Fruit fly (Drosophila melanogaster) whole organism, embryonic: ENCODE results near the gene CG2224.

Experiments
- Atf3 ChIP-seq: fragments of 200-800 bp; sonication (Bioruptor generic); optimal IDR thresholded peaks from 3 replicates; lab custom pipeline; 2016; ENCODE audit warnings: missing biosample characterization, missing genetic modification characterization
- Bteb2 ChIP-seq: fragments of 200-800 bp; sonication (Bioruptor generic); optimal IDR thresholded peaks from 2 replicates; lab custom pipeline; 2016; ENCODE audit warnings: missing biosample characterization, missing genetic modification characterization
- CG10147 ChIP-seq: fragments of 200-800 bp; sonication (Bioruptor generic); optimal IDR thresholded peaks from 2 replicates; lab custom pipeline; 2019; ENCODE audit warnings: missing biosample characterization, mild to moderate bottlenecking, missing genetic modification characterization, moderate library complexity
- CG15514 ChIP-seq: fragments of 200-800 bp; sonication (Bioruptor generic); optimal IDR thresholded peaks from 3 replicates; lab custom pipeline; 2017; ENCODE audit warnings: missing biosample characterization, missing genetic modification characterization, mild to moderate bottlenecking, moderate library complexity, missing genetic modification reagents
- CG17568 ChIP-seq: fragments of 200-800 bp; sonication (Bioruptor generic); optimal IDR thresholded peaks from 2 replicates; lab custom pipeline; 2018; ENCODE audit warnings: missing biosample characterization, mild to moderate bottlenecking, missing genetic modification characterization, moderate library complexity
- CG2889 ChIP-seq: fragments of 200-800 bp; sonication (Bioruptor generic); IDR thresholded peaks from 3 replicates; pipeline ENCODE4 v1.3.6; 2022; ENCODE audit warnings: missing biosample characterization, missing genetic modification characterization
- CG6175 ChIP-seq: fragments of 200-800 bp; sonication (Bioruptor generic); IDR thresholded peaks from 3 replicates; pipeline ENCODE4 v1.3.6; 2022; ENCODE audit warnings: missing biosample characterization, missing genetic modification characterization
- CG6683 ChIP-seq: fragments of 200-800 bp; sonication (Bioruptor generic); optimal IDR thresholded peaks from 2 replicates; lab custom pipeline; 2017; ENCODE audit warnings: missing biosample characterization, mild to moderate bottlenecking, missing genetic modification characterization, missing genetic modification reagents
- CG6813 ChIP-seq: fragments of 200-800 bp; sonication (Bioruptor generic); optimal IDR thresholded peaks from 2 replicates; lab custom pipeline; 2017; ENCODE audit warnings: missing biosample characterization, missing genetic modification characterization, mild to moderate bottlenecking, moderate library complexity, missing genetic modification reagents
- CG7987 ChIP-seq: fragments of 200-800 bp; sonication (Bioruptor generic); optimal IDR thresholded peaks from 2 replicates; lab custom pipeline; 2018; ENCODE audit warnings: missing biosample characterization, mild to moderate bottlenecking, missing genetic modification characterization, moderate library complexity
- CG9609 ChIP-seq: fragments of 200-800 bp; sonication (Bioruptor generic); optimal IDR thresholded peaks from 3 replicates; lab custom pipeline; 2016; ENCODE audit warnings: missing biosample characterization, missing genetic modification characterization
- Dad ChIP-seq: fragments of 200-800 bp; sonication (Bioruptor generic); optimal IDR thresholded peaks from 3 replicates; lab custom pipeline; 2016; ENCODE audit warnings: missing biosample characterization, missing genetic modification characterization
- Ets65A ChIP-seq: fragments of 200-800 bp; sonication (Bioruptor generic); peaks from one replicate; lab custom pipeline; 2016; ENCODE audit warnings: missing biosample characterization, missing genetic modification characterization
- Ets97D ChIP-seq: fragments of 200-800 bp; sonication (Bioruptor generic); optimal IDR thresholded peaks from 3 replicates; lab custom pipeline; 2016; ENCODE audit warnings: missing biosample characterization, missing genetic modification characterization
- Hey ChIP-seq: fragments of 200-800 bp; sonication (Bioruptor generic); optimal IDR thresholded peaks from 3 replicates; lab custom pipeline; 2018; ENCODE audit warnings: missing biosample characterization, mild to moderate bottlenecking, missing genetic modification characterization
- Hr78 ChIP-seq, 2 experiments: fragments of 200-800 bp in 1 of 2; fragments of >200 bp in 1 of 2; sonication (Bioruptor generic) in 1 of 2; optimal IDR thresholded peaks; 2 replicates each; lab custom pipeline; 2017 to 2019; ENCODE audit warnings: missing biosample characterization in 2 of 2, missing genetic modification characterization in 2 of 2, mild to moderate bottlenecking in 1 of 2, moderate library complexity in 1 of 2
- MTF-1 ChIP-seq: fragments of 200-800 bp; sonication (Bioruptor generic); optimal IDR thresholded peaks from 2 replicates; lab custom pipeline; 2018; ENCODE audit warnings: missing biosample characterization, mild to moderate bottlenecking, missing genetic modification characterization, borderline replicate concordance
- Pdp1 ChIP-seq, 2 experiments: fragments of 200-800 bp; sonication (Bioruptor generic); optimal IDR thresholded peaks; 3 replicates each; lab custom pipeline; 2016; ENCODE audit warnings: missing biosample characterization in 2 of 2, missing genetic modification characterization in 2 of 2, mild to moderate bottlenecking in 1 of 2, moderate library complexity in 1 of 2
- Taf1 ChIP-seq: fragments of 200-800 bp; sonication (Bioruptor generic); IDR thresholded peaks from 2 replicates; pipeline ENCODE4 v1.3.6; 2022; ENCODE audit warnings: missing biosample characterization, missing genetic modification characterization
- abd-A ChIP-seq: fragments of 200-800 bp; sonication (Bioruptor generic); optimal IDR thresholded peaks from 3 replicates; lab custom pipeline; 2019; ENCODE audit warnings: missing biosample characterization, mild to moderate bottlenecking, missing genetic modification characterization, moderate library complexity
- ato ChIP-seq: fragments of 200-800 bp; sonication (Bioruptor generic); IDR thresholded peaks from 2 replicates; pipeline ENCODE4 v1.3.6; 2022; ENCODE audit warnings: missing biosample characterization, missing genetic modification characterization; ENCODE audit not compliant: partially characterized antibody
- bigmax ChIP-seq: fragments of 200-800 bp; sonication (Bioruptor generic); optimal IDR thresholded peaks from 2 replicates; lab custom pipeline; 2018; ENCODE audit warnings: missing biosample characterization, mild to moderate bottlenecking, missing genetic modification characterization
- cad ChIP-seq: fragments of >200 bp; optimal IDR thresholded peaks from 2 replicates; lab custom pipeline; 2017; ENCODE audit warnings: missing biosample characterization, missing genetic modification characterization
- cg ChIP-seq: fragments of 200-800 bp; sonication (Bioruptor generic); optimal IDR thresholded peaks from 3 replicates; lab custom pipeline; 2019; ENCODE audit warnings: missing biosample characterization, mild to moderate bottlenecking, missing genetic modification characterization, moderate library complexity
- chinmo ChIP-seq: fragments of 200-800 bp; sonication (Bioruptor generic); IDR thresholded peaks from 4 replicates; pipeline ENCODE4 v1.3.6; 2022; ENCODE audit warnings: missing biosample characterization, missing genetic modification characterization; ENCODE audit not compliant: partially characterized antibody
- chm ChIP-seq: fragments of 200-800 bp; sonication (Bioruptor generic); IDR thresholded peaks from 2 replicates; pipeline ENCODE4 v1.3.6; 2022; ENCODE audit warnings: missing biosample characterization, missing genetic modification characterization
- crol ChIP-seq: fragments of 200-800 bp; sonication (Bioruptor generic); IDR thresholded peaks from 2 replicates; pipeline ENCODE4 v1.3.6; 2022; ENCODE audit warnings: missing biosample characterization, missing genetic modification characterization
- crp ChIP-seq, 2 experiments: fragments of 200-800 bp; sonication (Bioruptor generic); optimal IDR thresholded peaks; 2 replicates in 1 of 2; 3 replicates in 1 of 2; lab custom pipeline; 2017; ENCODE audit warnings: missing biosample characterization in 2 of 2, missing genetic modification characterization in 2 of 2, mild to moderate bottlenecking in 1 of 2, moderate library complexity in 1 of 2
- dimm ChIP-seq: fragments of 200-800 bp; sonication (Bioruptor generic); IDR thresholded peaks from 2 replicates; pipeline ENCODE4 v1.3.6; 2022; ENCODE audit warnings: missing biosample characterization, missing genetic modification characterization
- fd64A ChIP-seq: fragments of 200-800 bp; sonication (Bioruptor generic); optimal IDR thresholded peaks from 3 replicates; lab custom pipeline; 2018; ENCODE audit warnings: missing biosample characterization, mild to moderate bottlenecking, missing genetic modification characterization
- fu2 ChIP-seq: fragments of 200-800 bp; sonication (Bioruptor generic); optimal IDR thresholded peaks from 2 replicates; lab custom pipeline; 2016; ENCODE audit warnings: missing biosample characterization, missing genetic modification characterization
- gro ChIP-seq: fragments of 200-800 bp; sonication (Bioruptor generic); optimal IDR thresholded peaks from 2 replicates; lab custom pipeline; 2016; ENCODE audit warnings: missing biosample characterization, missing genetic modification characterization
- insv ChIP-seq, 2 experiments: fragments of 200-800 bp; sonication (Bioruptor generic); optimal IDR thresholded peaks; 3 replicates each; lab custom pipeline; 2016 to 2018; ENCODE audit warnings: missing biosample characterization in 2 of 2, missing genetic modification characterization in 2 of 2
- mirr ChIP-seq: fragments of 200-800 bp; sonication (Bioruptor generic); optimal IDR thresholded peaks from 3 replicates; lab custom pipeline; 2018; ENCODE audit warnings: missing biosample characterization, mild to moderate bottlenecking, missing genetic modification characterization
- nerfin-1 ChIP-seq: fragments of 200-800 bp; sonication (Bioruptor generic); optimal IDR thresholded peaks from 3 replicates; lab custom pipeline; 2019; ENCODE audit warnings: missing biosample characterization, mild to moderate bottlenecking, missing genetic modification characterization, moderate library complexity
- onecut ChIP-seq: fragments of 200-800 bp; sonication (Bioruptor generic); IDR thresholded peaks from 2 replicates; pipeline ENCODE4 v1.3.6; 2022; ENCODE audit warnings: missing biosample characterization, missing genetic modification characterization
- pb ChIP-seq: fragments of 200-800 bp; sonication (Bioruptor generic); optimal IDR thresholded peaks from 3 replicates; lab custom pipeline; 2016; ENCODE audit warnings: missing biosample characterization, missing genetic modification characterization
- pfk ChIP-seq: fragments of 200-800 bp; sonication (Bioruptor generic); optimal IDR thresholded peaks from 2 replicates; lab custom pipeline; 2018; ENCODE audit warnings: missing biosample characterization, mild to moderate bottlenecking, missing genetic modification characterization, moderate library complexity
- schlank ChIP-seq: fragments of 200-800 bp; sonication (Bioruptor generic); optimal IDR thresholded peaks from 2 replicates; lab custom pipeline; 2018; ENCODE audit warnings: missing biosample characterization, mild to moderate bottlenecking, missing genetic modification characterization
- sd ChIP-seq: fragments of 200-800 bp; sonication (Bioruptor generic); optimal IDR thresholded peaks from 3 replicates; lab custom pipeline; 2018; ENCODE audit warnings: missing biosample characterization, mild to moderate bottlenecking, missing genetic modification characterization, moderate library complexity
- slbo ChIP-seq: fragments of 200-800 bp; sonication (Bioruptor generic); IDR thresholded peaks from 2 replicates; pipeline ENCODE4 v1.3.6; 2022; ENCODE audit warnings: missing biosample characterization, missing genetic modification characterization
- stwl ChIP-seq: fragments of 200-800 bp; sonication (Bioruptor generic); optimal IDR thresholded peaks from 3 replicates; lab custom pipeline; 2018; ENCODE audit warnings: missing biosample characterization, mild to moderate bottlenecking, missing genetic modification characterization, moderate library complexity
- tap ChIP-seq: fragments of 200-800 bp; optimal IDR thresholded peaks from 3 replicates; lab custom pipeline; 2019; ENCODE audit warnings: missing biosample characterization, mild to moderate bottlenecking, missing genetic modification characterization, moderate library complexity
- tll ChIP-seq, 2 experiments: fragments of 200-800 bp in 1 of 2; fragments of >200 bp in 1 of 2; sonication (Bioruptor generic) in 1 of 2; optimal IDR thresholded peaks; 2 replicates each; lab custom pipeline; 2017 to 2019; ENCODE audit warnings: missing biosample characterization in 2 of 2, missing genetic modification characterization in 2 of 2, mild to moderate bottlenecking in 1 of 2, moderate library complexity in 1 of 2
- trem ChIP-seq: fragments of 200-800 bp; optimal IDR thresholded peaks from 3 replicates; lab custom pipeline; 2019; ENCODE audit warnings: missing biosample characterization, mild to moderate bottlenecking, missing genetic modification characterization, moderate library complexity
- twi ChIP-seq: fragments of 200-800 bp; optimal IDR thresholded peaks from 2 replicates; lab custom pipeline; 2019; ENCODE audit warnings: missing biosample characterization, mild to moderate bottlenecking, missing genetic modification characterization, moderate library complexity
- vvl ChIP-seq: fragments of 200-800 bp; sonication (Bioruptor generic); IDR thresholded peaks from 2 replicates; pipeline ENCODE4 v1.3.6; 2022; ENCODE audit warnings: missing biosample characterization, missing genetic modification characterization
- z ChIP-seq: fragments of 200-800 bp; sonication (Bioruptor generic); IDR thresholded peaks from 3 replicates; pipeline ENCODE4 v1.3.6; 2022; ENCODE audit warnings: missing biosample characterization, missing genetic modification characterization
- zen2 ChIP-seq: fragments of 200-800 bp; sonication (Bioruptor generic); IDR thresholded peaks from 3 replicates; pipeline ENCODE4 v1.3.6; 2022; ENCODE audit warnings: missing biosample characterization, missing genetic modification characterization; ENCODE audit not compliant: partially characterized antibody

CG2224 gene

dm6 chr3R:30467062-30467461 lies 8.0 kb upstream of the CG2224 start (continued):
- TF ChIP-seq CG9609 (GFP tag; lab: Kevin White, UChicago) (no peak), Ets97D (GFP tag; lab: Kevin White, UChicago) (no peak), CG17568 (GFP tag; lab: Kevin White, UChicago) (no peak), trem (tag; lab: Kevin White, UChicago) (peak; percentile 27), Bteb2 (GFP tag; lab: Kevin White, UChicago) (no peak), gro (GFP tag; lab: Kevin White, UChicago) (no peak), pb (GFP tag; lab: Kevin White, UChicago) (no peak), Hey (no peak), Dad (GFP tag; lab: Kevin White, UChicago) (no peak), bigmax (GFP tag; lab: Kevin White, UChicago) (no peak), Taf1 (GFP tag; lab: Robert Waterston, UW) (no peak), MTF-1 (no peak), insv (GFP tag; optimal IDR thresholded peaks at IDR 0.05; lab: Kevin White, UChicago) (peak; percentile 100), tap (tag; lab: Kevin White, UChicago) (no peak), slbo (GFP tag; lab: Robert Waterston, UW) (no peak), Hr78 (GFP tag; optimal IDR thresholded peaks at IDR 0.05; lab: Kevin White, UChicago) (no peak), zen2 (GFP tag; lab: Robert Waterston, UW) (no peak), cad (GFP tag; lab: Kevin White, UChicago) (no peak), abd-A (no peak), CG6175 (GFP tag; lab: Robert Waterston, UW) (no peak), fd64A (GFP tag; lab: Kevin White, UChicago) (no peak), z (GFP tag; lab: Robert Waterston, UW) (no peak), Atf3 (GFP tag; lab: Kevin White, UChicago) (no peak), CG6683 (GFP tag; lab: Kevin White, UChicago) (no peak), dimm (GFP tag; lab: Robert Waterston, UW) (no peak), fu2 (GFP tag; lab: Kevin White, UChicago) (no peak), CG7987 (GFP tag; lab: Kevin White, UChicago) (no peak), stwl (tag; lab: Kevin White, UChicago) (peak; percentile 29), nerfin-1 (tag; lab: Kevin White, UChicago) (no peak)
- TF ChIP-seq, all 482 proteins: peak for 10

dm6 chr3R:30466515-30466914 lies 7.4 kb upstream of the CG2224 start:
- TF ChIP-seq twi (tag; lab: Kevin White, UChicago), result peak; percentile 30
- no peak for TF ChIP-seq schlank (tag; lab: Kevin White, UChicago)
- TF ChIP-seq CG10147 (GFP tag; lab: Kevin White, UChicago), result no peak
- peak; percentile 75 for TF ChIP-seq crol (GFP tag; lab: Robert Waterston, UW)
- TF ChIP-seq CG2889 (GFP tag; lab: Robert Waterston, UW), result no peak
- TF ChIP-seq tll (GFP tag; optimal IDR thresholded peaks at IDR 0.05; lab: Kevin White, UChicago), result peak in 1 of 2 experiments; percentile 31
- TF ChIP-seq chm, result 0 out of 2 replicates have a peak, but pooled peaks have one; percentile 27
- TF ChIP-seq ato (GFP tag; lab: Robert Waterston, UW), result peak; percentile 33; the same call in 1 of the 2 replicates
- 0 out of 2 replicates have a peak, but pooled peaks have one; percentile 7 for TF ChIP-seq onecut (GFP tag; lab: Robert Waterston, UW)
- no peak for TF ChIP-seq mirr (GFP tag; lab: Kevin White, UChicago)
- TF ChIP-seq chinmo (GFP tag; lab: Robert Waterston, UW), result 0 out of 4 replicates have a peak, but pooled peaks have one; percentile 28
- TF ChIP-seq z (GFP tag; lab: Robert Waterston, UW), result 0 out of 3 replicates have a peak, but pooled peaks have one; percentile 30
- TF ChIP-seq Pdp1 (GFP tag; optimal IDR thresholded peaks at IDR 0.05; lab: Kevin White, UChicago), result peak in 1 of 2 experiments; percentile 95
- TF ChIP-seq CG15514 (GFP tag; lab: Kevin White, UChicago), result peak; percentile 4
- TF ChIP-seq crp (GFP tag; optimal IDR thresholded peaks at IDR 0.05; lab: Kevin White, UChicago), result no peak
- no peak for TF ChIP-seq CG6813 (GFP tag; lab: Kevin White, UChicago)
- TF ChIP-seq Ets65A (GFP tag; lab: Kevin White, UChicago), result no peak
- no peak for TF ChIP-seq pfk (GFP tag; lab: Kevin White, UChicago)
- TF ChIP-seq sd (tag; lab: Kevin White, UChicago), result peak; percentile 10
- TF ChIP-seq vvl (GFP tag; lab: Robert Waterston, UW), result 0 out of 2 replicates have a peak, but pooled peaks have one; percentile 15
- peak; percentile 46 for TF ChIP-seq cg
